Worm (Caenorhabditis elegans) whole organism, young adult: ENCODE results near the gene clp-10.
A peak's percentile ranks its signal among the peaks of the same experiment; 100 is the strongest.

Experiments
- B0261.1 ChIP-seq: sonication (generic microtip); optimal IDR thresholded peaks from 2 replicates; lab custom pipeline; 2016; ENCODE audit warnings: mild to moderate bottlenecking, missing genetic modification characterization, moderate library complexity, missing compliant biosample characterization
- B0336.3 ChIP-seq: fragments of 200-800 bp; sonication (Bioruptor generic); IDR thresholded peaks from 2 replicates; pipeline ENCODE4 v1.3.6; 2022; ENCODE audit warnings: missing genetic modification characterization, missing compliant biosample characterization
- F33H1.4 ChIP-seq: fragments of 200-800 bp; sonication (Bioruptor generic); IDR thresholded peaks from 2 replicates; pipeline ENCODE4 v1.3.6; 2022; ENCODE audit warnings: missing genetic modification reagents, missing genetic modification characterization, missing compliant biosample characterization
- F52B5.7 ChIP-seq: sonication (generic microtip); optimal IDR thresholded peaks from 2 replicates; lab custom pipeline; 2016; ENCODE audit warnings: mild to moderate bottlenecking, missing genetic modification characterization, missing compliant biosample characterization
- F55B11.4 ChIP-seq: sonication (generic microtip); optimal IDR thresholded peaks from 2 replicates; lab custom pipeline; 2016; ENCODE audit warnings: missing compliant biosample characterization, missing genetic modification characterization, borderline replicate concordance; ENCODE audit not compliant: insufficient read depth
- F57A8.1 ChIP-seq: fragments of 200-800 bp; sonication (Bioruptor generic); optimal IDR thresholded peaks from 2 replicates; lab custom pipeline; 2018; ENCODE audit warnings: mild to moderate bottlenecking, missing genetic modification characterization, moderate library complexity, missing compliant biosample characterization
- K11D2.4 ChIP-seq: fragments of 200-800 bp; sonication (Bioruptor generic); IDR thresholded peaks from 2 replicates; pipeline ENCODE4 v1.3.6; 2022; ENCODE audit warnings: missing genetic modification reagents, missing genetic modification characterization, missing compliant biosample characterization
- T07F8.4 ChIP-seq: sonication (generic microtip); optimal IDR thresholded peaks from 2 replicates; lab custom pipeline; 2016; ENCODE audit warnings: mild to moderate bottlenecking, missing genetic modification characterization, moderate library complexity, missing compliant biosample characterization
- ZK185.1 ChIP-seq: sonication (generic microtip); optimal IDR thresholded peaks from 2 replicates; lab custom pipeline; 2016; ENCODE audit warnings: mild to moderate bottlenecking, missing genetic modification characterization, missing compliant biosample characterization; ENCODE audit not compliant: poor library complexity, severe bottlenecking
- ama-1 ChIP-seq, 3 experiments: fragments of 150-350 bp in 1 of 3; sonication (generic microtip) in 2 of 3; optimal IDR thresholded peaks; 2 replicates each; lab custom pipeline; 2014 to 2018; ENCODE audit warnings: missing biosample characterization in 2 of 3, missing genetic modification characterization in 2 of 3, missing genetic modification reagents in 2 of 3
- aptf-2 ChIP-seq: fragments of 200-800 bp; sonication (Bioruptor generic); conservative IDR thresholded peaks from 2 replicates; pipeline ENCODE4 v1.3.6; 2022; ENCODE audit warnings: missing genetic modification reagents, missing genetic modification characterization, missing compliant biosample characterization
- aptf-3 ChIP-seq: fragments of 200-800 bp; sonication (Bioruptor generic); IDR thresholded peaks from 2 replicates; pipeline ENCODE4 v1.3.6; 2022; ENCODE audit warnings: missing genetic modification characterization, missing compliant biosample characterization
- atf-7 ChIP-seq: sonication (generic microtip); optimal IDR thresholded peaks from 2 replicates; lab custom pipeline; 2017; ENCODE audit warnings: mild to moderate bottlenecking, missing genetic modification characterization, missing compliant biosample characterization
- athp-1 ChIP-seq: sonication (generic microtip); optimal IDR thresholded peaks from 2 replicates; lab custom pipeline; 2017; ENCODE audit warnings: mild to moderate bottlenecking, missing genetic modification characterization, missing compliant biosample characterization
- attf-3 ChIP-seq: fragments of 200-800 bp; sonication (Bioruptor generic); conservative IDR thresholded peaks from 2 replicates; pipeline ENCODE4 v1.3.6; 2022; ENCODE audit warnings: missing genetic modification reagents, missing genetic modification characterization, missing compliant biosample characterization
- attf-5 ChIP-seq: fragments of 200-800 bp; sonication (Bioruptor generic); optimal IDR thresholded peaks from 2 replicates; lab custom pipeline; 2018; ENCODE audit warnings: mild to moderate bottlenecking, missing genetic modification characterization, missing compliant biosample characterization
- attf-6 ChIP-seq: fragments of 200-800 bp; sonication (Bioruptor generic); IDR thresholded peaks from 2 replicates; pipeline ENCODE4 v1.3.6; 2022; ENCODE audit warnings: missing genetic modification reagents, missing genetic modification characterization, missing compliant biosample characterization
- bed-2 ChIP-seq: fragments of 200-800 bp; sonication (Bioruptor generic); IDR thresholded peaks from 2 replicates; pipeline ENCODE4 v1.3.6; 2022; ENCODE audit warnings: missing genetic modification reagents, missing genetic modification characterization, missing compliant biosample characterization
- cebp-1 ChIP-seq, 2 experiments: fragments of 200-800 bp in 1 of 2; sonication (Bioruptor generic) in 1 of 2; sonication (generic microtip) in 1 of 2; IDR thresholded peaks in 1 of 2; optimal IDR thresholded peaks in 1 of 2; 2 replicates each; pipeline versions ENCODE4 v1.3.6 to Lab custom; 2017 to 2022; ENCODE audit warnings: missing compliant biosample characterization in 2 of 2, missing genetic modification characterization in 2 of 2, mild to moderate bottlenecking in 1 of 2, missing genetic modification reagents in 1 of 2, moderate library complexity in 1 of 2
- cebp-2 ChIP-seq: fragments of 200-800 bp; sonication (Bioruptor generic); IDR thresholded peaks from 2 replicates; pipeline ENCODE4 v1.3.6; 2022; ENCODE audit warnings: missing genetic modification characterization, missing compliant biosample characterization
- ceh-27 ChIP-seq: fragments of 200-800 bp; sonication (Bioruptor generic); optimal IDR thresholded peaks from 2 replicates; lab custom pipeline; 2018; ENCODE audit warnings: mild to moderate bottlenecking, missing genetic modification characterization, moderate library complexity, missing compliant biosample characterization
- ceh-40 ChIP-seq: fragments of 200-800 bp; sonication (Bioruptor generic); IDR thresholded peaks from 2 replicates; pipeline ENCODE4 v1.3.6; 2022; ENCODE audit warnings: missing genetic modification characterization, missing compliant biosample characterization
- ceh-79 ChIP-seq: sonication (generic microtip); optimal IDR thresholded peaks from 2 replicates; lab custom pipeline; 2017; ENCODE audit warnings: mild to moderate bottlenecking, missing genetic modification characterization, missing compliant biosample characterization
- chd-7 ChIP-seq: sonication (generic microtip); optimal IDR thresholded peaks from 2 replicates; lab custom pipeline; 2016; ENCODE audit warnings: mild to moderate bottlenecking, missing genetic modification characterization, moderate library complexity, missing compliant biosample characterization
- die-1 ChIP-seq: sonication (generic microtip); optimal IDR thresholded peaks from 2 replicates; lab custom pipeline; 2016; ENCODE audit warnings: missing genotype, mild to moderate bottlenecking, missing genetic modification characterization, missing compliant biosample characterization
- dox-1 ChIP-seq: fragments of 200-800 bp; sonication (Bioruptor generic); IDR thresholded peaks from 2 replicates; pipeline ENCODE4 v1.3.6; 2022; ENCODE audit warnings: missing genetic modification reagents, missing genetic modification characterization, missing compliant biosample characterization
- dpl-1 ChIP-seq: fragments of 150-350 bp; optimal IDR thresholded peaks from 2 replicates; lab custom pipeline; 2014; ENCODE audit warnings: missing biosample characterization, missing genetic modification reagents, missing genetic modification characterization
- ekl-4 ChIP-seq: fragments of 200-800 bp; sonication (Bioruptor generic); IDR thresholded peaks from 2 replicates; pipeline ENCODE4 v1.3.6; 2022; ENCODE audit warnings: missing genetic modification reagents, missing genetic modification characterization, missing compliant biosample characterization
- hlh-12 ChIP-seq: sonication (generic microtip); optimal IDR thresholded peaks from 2 replicates; lab custom pipeline; 2016; ENCODE audit warnings: missing genetic modification characterization, missing compliant biosample characterization
- hmg-20 ChIP-seq: fragments of 200-800 bp; sonication (Bioruptor generic); IDR thresholded peaks from 2 replicates; pipeline ENCODE4 v1.3.6; 2022; ENCODE audit warnings: missing genetic modification reagents, missing genetic modification characterization, missing compliant biosample characterization
- lin-26 ChIP-seq: fragments of 200-800 bp; sonication (Bioruptor generic); IDR thresholded peaks from 2 replicates; pipeline ENCODE4 v1.3.6; 2022; ENCODE audit warnings: missing genetic modification reagents, missing genetic modification characterization, missing compliant biosample characterization
- lin-54 ChIP-seq: fragments of 200-800 bp; sonication (Bioruptor generic); optimal IDR thresholded peaks from 2 replicates; lab custom pipeline; 2018; ENCODE audit warnings: mild to moderate bottlenecking, missing genetic modification characterization, missing compliant biosample characterization
- lir-1 ChIP-seq: fragments of 200-800 bp; sonication (Bioruptor generic); conservative IDR thresholded peaks from 2 replicates; pipeline ENCODE4 v1.3.6; 2022; ENCODE audit warnings: missing genetic modification reagents, missing genetic modification characterization, missing compliant biosample characterization
- madf-3 ChIP-seq: fragments of 200-800 bp; sonication (Bioruptor generic); IDR thresholded peaks from 2 replicates; pipeline ENCODE4 v1.3.6; 2022; ENCODE audit warnings: missing genetic modification reagents, missing genetic modification characterization, missing compliant biosample characterization
- madf-6 ChIP-seq: fragments of 200-800 bp; sonication (Bioruptor generic); IDR thresholded peaks from 2 replicates; pipeline ENCODE4 v1.3.6; 2022; ENCODE audit warnings: missing genetic modification reagents, missing genetic modification characterization, missing compliant biosample characterization
- madf-8 ChIP-seq: fragments of 200-800 bp; sonication (Bioruptor generic); conservative IDR thresholded peaks from 2 replicates; pipeline ENCODE4 v1.3.6; 2022; ENCODE audit warnings: missing genetic modification reagents, missing genetic modification characterization, missing compliant biosample characterization
- mes-4 ChIP-seq: sonication (generic microtip); optimal IDR thresholded peaks from 2 replicates; lab custom pipeline; 2016; ENCODE audit warnings: missing genotype, missing genetic modification characterization, missing compliant biosample characterization
- nfya-2 ChIP-seq: fragments of 200-800 bp; sonication (Bioruptor generic); IDR thresholded peaks from 2 replicates; pipeline ENCODE4 v1.3.6; 2022; ENCODE audit warnings: missing genetic modification reagents, missing genetic modification characterization, missing compliant biosample characterization
- nhr-120 ChIP-seq: fragments of 200-800 bp; sonication (Bioruptor generic); IDR thresholded peaks from 2 replicates; pipeline ENCODE4 v1.3.6; 2022; ENCODE audit warnings: missing genetic modification characterization, missing compliant biosample characterization
- pbrm-1 ChIP-seq: fragments of 200-800 bp; sonication (Bioruptor generic); IDR thresholded peaks from 2 replicates; pipeline ENCODE4 v1.3.6; 2022; ENCODE audit warnings: missing genetic modification reagents, missing genetic modification characterization, missing compliant biosample characterization
- pha-4 ChIP-seq: fragments of 150-350 bp; sonication (generic microtip); optimal IDR thresholded peaks from 2 replicates; lab custom pipeline; 2014; ENCODE audit warnings: missing biosample characterization, missing genetic modification reagents, missing genetic modification characterization
- somi-1 ChIP-seq: fragments of 200-800 bp; sonication (Bioruptor generic); optimal IDR thresholded peaks from 2 replicates; lab custom pipeline; 2018; ENCODE audit warnings: mild to moderate bottlenecking, missing genetic modification characterization, missing compliant biosample characterization
- unc-130 ChIP-seq: sonication (generic microtip); optimal IDR thresholded peaks from 2 replicates; lab custom pipeline; 2016; ENCODE audit warnings: missing genetic modification reagents, missing genetic modification characterization, missing compliant biosample characterization
- unc-62 ChIP-seq: fragments of 150-350 bp; optimal IDR thresholded peaks from 2 replicates; lab custom pipeline; 2014; ENCODE audit warnings: missing biosample characterization, missing genetic modification reagents, missing genetic modification characterization
- zfh-2 ChIP-seq: fragments of 200-800 bp; sonication (Bioruptor generic); conservative IDR thresholded peaks from 2 replicates; pipeline ENCODE4 v1.3.6; 2022; ENCODE audit warnings: missing genetic modification reagents, missing genetic modification characterization, missing compliant biosample characterization

The clp-10 gene

DNA sequence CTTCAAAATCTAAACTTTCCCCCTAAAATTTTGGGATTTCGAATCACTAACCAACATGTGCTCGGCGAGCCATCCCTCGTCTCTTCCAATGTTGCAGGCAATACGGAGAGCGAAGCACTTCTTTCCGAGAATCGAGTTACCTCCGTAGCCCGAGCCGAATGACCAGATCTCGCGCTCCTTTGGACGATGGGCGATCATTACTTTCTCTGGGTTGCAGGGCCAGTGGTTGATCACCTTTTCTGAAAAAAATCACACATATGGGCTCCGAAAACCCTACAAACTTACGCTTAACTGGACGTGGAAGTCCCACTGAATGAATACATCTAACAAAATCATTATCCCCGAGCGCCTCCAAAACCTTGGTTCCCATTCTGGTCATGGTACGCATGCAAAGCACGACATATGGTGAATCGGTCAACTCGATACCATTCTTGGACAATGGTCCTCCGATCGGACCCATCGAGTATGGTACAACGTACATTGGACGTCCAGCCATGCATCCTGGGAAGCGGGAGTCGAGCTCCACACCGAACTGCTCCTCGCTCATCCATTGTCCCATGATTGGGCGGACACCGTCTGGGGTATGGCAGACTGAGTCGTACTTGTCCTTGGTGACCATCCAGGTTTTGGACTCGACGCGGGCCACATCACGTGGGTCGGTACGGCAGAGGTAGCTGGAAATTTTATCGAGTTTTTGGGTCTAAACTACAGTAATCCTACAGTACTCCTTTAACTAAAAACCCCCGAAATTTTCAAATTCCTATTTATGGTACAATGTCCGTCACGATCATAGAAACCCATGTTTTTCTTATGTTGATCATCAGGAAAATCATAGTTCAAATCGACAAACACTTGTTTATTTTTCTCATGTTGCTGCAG, 27.0 kb upstream of the clp-10 start (continued):
- TF ChIP-seq lir-1 (GFP tag; lab: Robert Waterston, UW) = no peak
- no peak for TF ChIP-seq aptf-2 (GFP tag; lab: Robert Waterston, UW)
- TF ChIP-seq hmg-20 (GFP tag; lab: Robert Waterston, UW) = no peak
- no peak for TF ChIP-seq chd-7
- no peak for TF ChIP-seq attf-3 (GFP tag; lab: Robert Waterston, UW)
- TF ChIP-seq zfh-2 (GFP tag; lab: Robert Waterston, UW) = peak; percentile 62; the same call in 1 of the 2 replicates
- TF ChIP-seq F57A8.1 (GFP tag; lab: Kevin White, UChicago) = peak; percentile 45
- TF ChIP-seq F52B5.7 (tag; lab: Kevin White, UChicago) = peak; percentile 36
- TF ChIP-seq aptf-3 (GFP tag; lab: Robert Waterston, UW) = no peak
- TF ChIP-seq somi-1 = no peak
- TF ChIP-seq mes-4 (tag; lab: Kevin White, UChicago) = no peak
- no peak for TF ChIP-seq ZK185.1 (tag; lab: Kevin White, UChicago)
- no peak for TF ChIP-seq attf-6
- TF ChIP-seq athp-1 (tag; lab: Kevin White, UChicago) = no peak
- no peak for TF ChIP-seq madf-8 (GFP tag; lab: Robert Waterston, UW)
- TF ChIP-seq B0261.1 (tag; lab: Kevin White, UChicago) = no peak
- no peak for TF ChIP-seq ceh-27 (GFP tag; lab: Kevin White, UChicago)
- TF ChIP-seq cebp-2 (GFP tag; lab: Robert Waterston, UW) = no peak
- no peak for TF ChIP-seq ekl-4
- TF ChIP-seq pbrm-1 (GFP tag; lab: Robert Waterston, UW) = peak; percentile 28; the same call in 1 of the 2 replicates
- no peak for TF ChIP-seq cebp-1 (GFP tag; IDR thresholded peaks at IDR 0.05; lab: Robert Waterston, UW)
- no peak for TF ChIP-seq cebp-1 (tag; optimal IDR thresholded peaks at IDR 0.05; lab: Kevin White, UChicago)
- no peak for TF ChIP-seq F55B11.4
- TF ChIP-seq dox-1 (GFP tag; lab: Robert Waterston, UW) = peak; percentile 60
- no peak for TF ChIP-seq bed-2 (GFP tag; lab: Robert Waterston, UW)
- no peak for TF ChIP-seq attf-5 (GFP tag; lab: Kevin White, UChicago)
- 0 out of 2 replicates have a peak, but pooled peaks have one; percentile 64 for TF ChIP-seq madf-3 (GFP tag; lab: Robert Waterston, UW)
- TF ChIP-seq B0336.3 (GFP tag; lab: Robert Waterston, UW) = 0 out of 2 replicates have a peak, but pooled peaks have one; percentile 40
- no peak for TF ChIP-seq unc-130 (GFP tag; lab: Kevin White, UChicago)
- TF ChIP-seq die-1 (tag; lab: Kevin White, UChicago) = no peak
- no peak for TF ChIP-seq nhr-120 (GFP tag; lab: Robert Waterston, UW)
- TF ChIP-seq T07F8.4 (tag; lab: Kevin White, UChicago) = no peak
- no peak; the same call in 1 of the 2 replicates for TF ChIP-seq madf-6 (GFP tag; lab: Robert Waterston, UW)
- no peak for TF ChIP-seq pha-4
- TF ChIP-seq ceh-40 = 0 out of 2 replicates have a peak, but pooled peaks have one; percentile 40
- TF ChIP-seq dpl-1 (GFP tag; lab: Kevin White, UChicago) = no peak

DNA sequence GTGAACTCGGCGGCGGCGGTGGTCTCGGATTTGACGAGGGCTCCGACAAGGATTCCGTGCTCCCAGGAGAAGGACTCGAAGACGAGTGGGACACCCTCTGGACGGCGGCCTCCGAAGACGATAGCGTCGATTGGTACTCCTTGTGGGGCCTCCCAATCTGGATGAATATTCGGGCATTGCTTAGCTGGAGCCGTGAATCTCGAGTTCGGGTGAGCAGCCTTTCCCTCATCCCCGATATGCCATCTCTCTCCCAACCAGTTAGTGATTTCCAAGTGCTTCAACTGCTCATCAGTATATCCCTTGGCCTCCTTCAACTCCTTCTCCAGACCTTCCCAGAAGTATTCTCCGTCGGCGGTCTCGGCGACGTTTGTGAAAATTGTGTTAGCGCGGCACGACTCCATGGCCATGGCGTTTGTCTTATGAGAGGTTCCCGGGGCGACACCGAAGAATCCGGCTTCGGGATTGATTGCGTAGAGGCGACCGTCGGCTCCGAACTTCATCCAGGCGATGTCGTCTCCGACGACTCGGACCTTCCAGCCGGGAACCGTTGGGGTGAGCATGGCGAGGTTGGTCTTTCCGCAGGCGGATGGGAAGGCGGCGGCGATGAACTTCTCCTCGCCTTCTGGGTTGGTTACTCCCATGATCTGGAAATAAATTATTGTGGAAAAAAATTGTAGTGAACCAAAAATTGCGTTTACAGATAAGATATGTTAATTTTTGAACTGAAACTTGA, 25.7 kb upstream of the clp-10 start:
- no peak for TF ChIP-seq F33H1.4
- peak; percentile 20; the same call in 1 of the 2 replicates for TF ChIP-seq madf-6 (GFP tag; lab: Robert Waterston, UW)
- TF ChIP-seq ama-1 (optimal IDR thresholded peaks at IDR 0.05; lab: Kevin White, UChicago) = no peak
- TF ChIP-seq ama-1 (GFP tag; optimal IDR thresholded peaks at IDR 0.05; lab: Kevin White, UChicago) = peak in 1 of 2 experiments; percentile 35
- no peak for TF ChIP-seq atf-7
- TF ChIP-seq hlh-12 (tag; lab: Kevin White, UChicago) = no peak
- peak; percentile 71 for TF ChIP-seq ceh-79 (tag; lab: Kevin White, UChicago)
- peak; percentile 1 for TF ChIP-seq lin-26 (GFP tag; lab: Robert Waterston, UW)
- no peak for TF ChIP-seq B0336.3 (GFP tag; lab: Robert Waterston, UW)
- no peak for TF ChIP-seq attf-6
- TF ChIP-seq K11D2.4 = peak; percentile 60
- peak; percentile 13 for TF ChIP-seq lin-54 (GFP tag; lab: Kevin White, UChicago)
- TF ChIP-seq dox-1 (GFP tag; lab: Robert Waterston, UW) = peak; percentile 69
- TF ChIP-seq nfya-2 (GFP tag; lab: Robert Waterston, UW) = no peak
- TF ChIP-seq attf-5 (GFP tag; lab: Kevin White, UChicago) = peak; percentile 42
- no peak for TF ChIP-seq unc-62 (GFP tag; lab: Kevin White, UChicago)
